Worm (Caenorhabditis elegans) whole organism, L3 larva: Measurements from ENCODE around the gene F59E11.6.

ENCODE experiments used
- ama-1 ChIP-seq: fragments of 150-350 bp; optimal IDR thresholded peaks from 2 replicates; lab custom pipeline; 2018
- ceh-28 ChIP-seq: fragments of 150-350 bp; optimal IDR thresholded peaks from 2 replicates; lab custom pipeline; 2014; ENCODE audit warnings: missing biosample characterization, missing genetic modification reagents, missing genetic modification characterization
- ceh-9 ChIP-seq: sonication (generic microtip); optimal IDR thresholded peaks from 2 replicates; lab custom pipeline; 2018; ENCODE audit warnings: missing biosample characterization, missing genetic modification characterization
- egl-27 ChIP-seq: sonication (generic microtip); optimal IDR thresholded peaks from 4 replicates; lab custom pipeline; 2017; ENCODE audit warnings: missing biosample characterization, missing genetic modification reagents, missing genetic modification characterization
- egl-5 ChIP-seq: fragments of 150-350 bp; optimal IDR thresholded peaks from 2 replicates; lab custom pipeline; 2017; ENCODE audit warnings: missing biosample characterization, missing genetic modification reagents, missing genetic modification characterization, inconsistent platforms
- elt-2 ChIP-seq: sonication (generic microtip); optimal IDR thresholded peaks from 2 replicates; lab custom pipeline; 2016; ENCODE audit warnings: missing genetic modification reagents, mild to moderate bottlenecking, missing genetic modification characterization, missing compliant biosample characterization
- eor-1 ChIP-seq, 2 experiments: fragments of 150-350 bp; optimal IDR thresholded peaks; 2 replicates each; lab custom pipeline; 2014 to 2018; ENCODE audit warnings: missing biosample characterization in 2 of 2, missing genetic modification characterization in 2 of 2
- fos-1 ChIP-seq: fragments of 150-350 bp; optimal IDR thresholded peaks from 2 replicates; lab custom pipeline; 2014; ENCODE audit warnings: missing biosample characterization, missing genetic modification characterization
- jun-1 ChIP-seq: fragments of 150-350 bp; optimal IDR thresholded peaks from 2 replicates; lab custom pipeline; 2014; ENCODE audit warnings: missing biosample characterization, missing genetic modification reagents, missing genetic modification characterization
- lin-15B ChIP-seq: fragments of 150-350 bp; optimal IDR thresholded peaks from 2 replicates; lab custom pipeline; 2014; ENCODE audit warnings: missing biosample characterization, missing genetic modification characterization
- lin-39 ChIP-seq: fragments of 150-350 bp; optimal IDR thresholded peaks from 2 replicates; lab custom pipeline; 2018; ENCODE audit warnings: missing biosample characterization, missing genetic modification reagents, missing genetic modification characterization
- mdl-1 ChIP-seq: fragments of 150-350 bp; optimal IDR thresholded peaks from 2 replicates; lab custom pipeline; 2014; ENCODE audit warnings: missing biosample characterization, missing genetic modification characterization
- nfya-1 ChIP-seq: sonication (generic microtip); optimal IDR thresholded peaks from 2 replicates; lab custom pipeline; 2017; ENCODE audit warnings: missing genetic modification characterization, mild to moderate bottlenecking, missing compliant biosample characterization, antibody characterized with exemption, moderate library complexity; ENCODE audit not compliant: insufficient read depth
- nhr-12 ChIP-seq: fragments of 150-350 bp; optimal IDR thresholded peaks from 2 replicates; lab custom pipeline; 2014; ENCODE audit warnings: missing biosample characterization, missing genetic modification characterization
- nhr-237 ChIP-seq: fragments of 150-350 bp; optimal IDR thresholded peaks from 2 replicates; lab custom pipeline; 2014; ENCODE audit warnings: missing biosample characterization, missing genetic modification characterization
- nhr-25 ChIP-seq: sonication (generic microtip); optimal IDR thresholded peaks from 2 replicates; lab custom pipeline; 2017; ENCODE audit warnings: missing biosample characterization, missing genetic modification characterization
- nhr-28 ChIP-seq: fragments of 150-350 bp; optimal IDR thresholded peaks from 2 replicates; lab custom pipeline; 2014; ENCODE audit warnings: missing biosample characterization, missing genetic modification characterization
- nhr-43 ChIP-seq: sonication (generic microtip); optimal IDR thresholded peaks from 2 replicates; lab custom pipeline; 2016; ENCODE audit warnings: mild to moderate bottlenecking, missing genetic modification characterization, missing compliant biosample characterization; ENCODE audit not compliant: poor library complexity, severe bottlenecking
- nhr-67 ChIP-seq: fragments of 150-350 bp; optimal IDR thresholded peaks from 2 replicates; lab custom pipeline; 2014; ENCODE audit warnings: missing biosample characterization, missing genetic modification characterization
- nhr-76 ChIP-seq: fragments of 150-350 bp; sonication (generic microtip); optimal IDR thresholded peaks from 5 replicates; lab custom pipeline; 2014; ENCODE audit warnings: missing biosample characterization, missing genetic modification characterization
- nhr-77 ChIP-seq: fragments of 150-350 bp; optimal IDR thresholded peaks from 2 replicates; lab custom pipeline; 2014; ENCODE audit warnings: missing biosample characterization, missing genetic modification characterization
- pha-4 ChIP-seq: fragments of 150-350 bp; optimal IDR thresholded peaks from 2 replicates; lab custom pipeline; 2014; ENCODE audit warnings: missing biosample characterization, missing genetic modification reagents, missing genetic modification characterization
- pqm-1 ChIP-seq: fragments of 150-350 bp; optimal IDR thresholded peaks from 2 replicates; lab custom pipeline; 2017; ENCODE audit warnings: missing biosample characterization, missing genetic modification characterization, inconsistent platforms
- sea-2 ChIP-seq: fragments of 150-350 bp; sonication (generic microtip); optimal IDR thresholded peaks from 4 replicates; lab custom pipeline; 2014; ENCODE audit warnings: missing biosample characterization, missing genetic modification reagents, missing genetic modification characterization
- skn-1 ChIP-seq: fragments of 150-350 bp; optimal IDR thresholded peaks from 2 replicates; lab custom pipeline; 2014; ENCODE audit warnings: missing biosample characterization, missing genetic modification characterization
- snpc-4 ChIP-seq: fragments of 150-350 bp; optimal IDR thresholded peaks from 2 replicates; lab custom pipeline; 2014; ENCODE audit warnings: missing biosample characterization, missing genetic modification characterization
- unc-62 ChIP-seq: fragments of 150-350 bp; sonication (generic microtip); optimal IDR thresholded peaks from 4 replicates; lab custom pipeline; 2014; ENCODE audit warnings: missing biosample characterization, missing genetic modification reagents, missing genetic modification characterization
- zag-1 ChIP-seq: fragments of 150-350 bp; optimal IDR thresholded peaks from 2 replicates; lab custom pipeline; 2014; ENCODE audit warnings: missing biosample characterization, missing genetic modification characterization
- ztf-11 ChIP-seq: fragments of 150-350 bp; optimal IDR thresholded peaks from 2 replicates; lab custom pipeline; 2014; ENCODE audit warnings: missing biosample characterization, missing genetic modification characterization

F59E11.6 gene

DNA sequence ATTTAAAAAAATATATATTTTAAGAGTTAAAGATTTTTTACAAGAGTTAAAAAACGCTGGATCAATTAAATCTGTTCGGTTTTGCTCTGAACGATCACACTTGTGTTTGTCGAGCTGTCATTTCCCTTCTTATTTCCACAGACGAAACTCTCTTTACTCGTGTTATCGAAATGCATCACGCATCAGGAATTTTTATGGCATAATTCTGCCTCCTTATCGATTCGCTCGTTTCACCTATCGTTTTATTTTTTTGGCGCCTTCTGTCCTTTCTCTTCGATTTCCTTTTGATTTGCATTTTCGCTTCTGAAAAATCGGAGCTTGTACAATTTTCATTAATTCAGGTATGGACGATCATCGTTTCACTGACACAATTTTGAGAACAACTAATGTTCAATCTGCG, 43.2 kb upstream of the F59E11.6 start:
- TF ChIP-seq lin-39 (tag; lab: Kevin White, UChicago): no peak
- peak; percentile 44 for TF ChIP-seq elt-2 (tag; lab: Kevin White, UChicago)

DNA sequence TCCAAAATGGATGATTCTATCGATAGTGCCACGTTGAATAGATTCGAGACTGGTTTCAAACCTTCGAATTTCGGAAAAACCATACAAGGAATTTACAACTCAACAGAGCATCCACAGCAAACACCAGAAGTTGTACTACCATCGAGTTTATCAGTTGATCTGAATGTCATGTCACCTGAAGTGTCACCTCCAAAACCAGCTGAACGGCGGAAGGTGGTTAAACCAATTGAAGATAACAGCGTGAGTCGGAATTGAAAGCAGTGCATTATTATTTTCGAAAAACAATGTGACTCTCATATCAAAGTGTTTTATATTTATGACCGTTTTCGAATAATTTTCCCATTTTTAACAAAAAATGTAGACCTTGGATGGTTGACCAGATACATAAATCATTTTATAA, 42.6 kb upstream of the F59E11.6 start:
- TF ChIP-seq elt-2 (tag; lab: Kevin White, UChicago): peak; percentile 82
- TF ChIP-seq pqm-1 (tag; lab: Kevin White, UChicago): peak; percentile 66
- TF ChIP-seq nhr-67: no peak
- TF ChIP-seq ama-1 (lab: Kevin White, UChicago): no peak

DNA sequence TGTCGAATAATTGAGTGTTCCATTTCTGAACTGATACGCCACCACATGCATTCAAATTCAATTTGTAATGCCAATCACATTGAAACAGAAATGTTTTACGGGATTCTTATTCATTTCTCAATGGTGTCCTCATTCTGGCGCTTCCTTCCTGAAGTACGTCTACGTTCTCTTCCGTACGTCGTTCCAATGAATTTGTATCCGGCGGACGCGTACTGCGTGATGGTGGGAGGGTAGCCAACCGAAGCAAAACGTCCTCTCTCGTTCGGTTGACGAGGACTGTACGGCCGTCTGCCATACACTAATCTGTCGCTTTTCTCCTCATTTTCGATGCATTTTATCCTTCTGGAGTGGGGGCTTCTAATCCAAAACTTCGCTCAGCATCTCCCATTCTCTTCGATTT, 41.7 kb upstream of the F59E11.6 start:
- TF ChIP-seq nhr-67: no peak
- TF ChIP-seq jun-1: no peak
- no peak for TF ChIP-seq nhr-25 (tag; lab: Kevin White, UChicago)
- no peak for TF ChIP-seq ama-1 (lab: Kevin White, UChicago)
- TF ChIP-seq nfya-1 (tag; lab: Kevin White, UChicago): no peak
- TF ChIP-seq egl-5: no peak
- no peak for TF ChIP-seq nhr-43 (tag; lab: Kevin White, UChicago)
- TF ChIP-seq eor-1 (tag; optimal IDR thresholded peaks at IDR 0.05; lab: Kevin White, UChicago): no peak
- TF ChIP-seq zag-1: no peak
- TF ChIP-seq ceh-28 (tag; lab: Kevin White, UChicago): no peak
- no peak for TF ChIP-seq fos-1 (tag; lab: Kevin White, UChicago)
- TF ChIP-seq nhr-237 (tag; lab: Kevin White, UChicago): no peak
- TF ChIP-seq mdl-1 (tag; lab: Kevin White, UChicago): no peak

DNA sequence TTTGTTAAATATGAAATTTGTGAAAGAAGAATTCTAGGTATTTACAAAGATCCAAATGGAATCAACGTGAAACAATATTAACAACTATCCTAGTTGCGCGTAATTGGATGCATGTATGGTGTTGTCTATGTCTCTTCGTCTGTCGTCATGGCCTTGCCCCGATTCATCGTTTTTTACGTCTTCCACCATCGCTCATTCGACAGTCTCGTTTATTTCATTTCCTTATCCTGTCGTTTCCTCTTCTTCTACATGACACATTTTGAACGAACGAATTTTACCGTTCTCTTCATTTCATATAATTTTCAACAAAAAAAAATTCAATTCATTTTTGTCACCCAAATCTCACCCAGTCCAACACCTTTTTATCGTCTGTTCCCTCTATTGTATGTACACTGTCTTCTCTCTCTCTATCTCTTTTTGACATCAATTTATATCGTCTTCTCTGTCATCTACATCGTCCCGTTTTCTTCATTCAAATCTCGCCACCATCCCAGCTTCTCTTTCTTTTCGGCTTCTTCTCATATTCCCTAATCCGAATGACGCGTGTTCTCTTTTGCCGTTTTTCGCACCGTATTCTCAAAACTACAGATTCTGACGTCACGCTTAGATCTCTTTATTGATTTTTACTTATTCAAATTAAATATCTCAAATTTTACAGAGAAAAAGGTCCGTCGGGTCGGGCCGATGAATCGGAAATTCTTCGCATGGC, 35.0 kb upstream of the F59E11.6 start, which contains the start of gene ttc-17:
Gene ttc-17, plus strand, starts transcription at position 659 of the 709 bp plus-strand sequence.
- TF ChIP-seq nhr-25 (tag; lab: Kevin White, UChicago) (peak; percentile 65), egl-27 (tag; lab: Kevin White, UChicago) (no peak)

DNA sequence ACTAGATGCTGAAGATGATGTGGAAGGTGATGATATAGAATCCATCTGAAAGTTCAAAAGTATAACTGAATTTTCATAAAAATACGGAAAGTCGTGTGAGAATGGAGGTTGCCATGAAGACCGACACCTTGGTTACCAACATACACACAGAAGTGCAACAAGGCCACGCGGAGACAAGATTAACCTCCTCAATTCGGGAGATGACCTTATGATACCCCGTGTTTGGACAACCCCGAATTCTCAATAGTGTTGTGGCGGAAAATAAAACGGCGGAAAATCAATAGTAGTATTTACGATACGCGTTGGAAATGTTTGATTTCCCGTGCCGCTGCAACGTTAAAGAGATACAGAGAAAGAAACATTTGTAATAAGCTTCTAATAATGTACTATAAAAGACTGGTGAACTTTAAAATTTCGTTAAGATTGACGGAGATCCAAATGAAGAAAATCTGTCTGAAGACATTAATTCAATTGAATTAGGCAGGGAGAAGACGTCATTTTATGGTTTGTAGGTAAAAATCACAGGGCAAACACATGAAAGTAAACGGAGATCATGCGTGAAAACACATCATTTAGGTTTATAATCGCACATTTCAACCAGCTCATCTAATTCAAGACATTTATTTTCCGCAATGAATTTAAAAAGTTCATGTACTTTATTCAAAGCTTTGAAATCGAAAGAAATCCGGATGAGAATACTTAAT, 27.4 kb upstream of the F59E11.6 start, which contains the start of gene nhr-44:
Gene nhr-44, minus strand, starts transcription at position 51 of the 704 bp plus-strand sequence.
- TF ChIP-seq elt-2 (tag; lab: Kevin White, UChicago) (no peak), nhr-25 (tag; lab: Kevin White, UChicago) (peak; percentile 78), pha-4 (tag; lab: Kevin White, UChicago) (peak; percentile 46)
- TF ChIP-seq, all 47 proteins: peak for 2

DNA sequence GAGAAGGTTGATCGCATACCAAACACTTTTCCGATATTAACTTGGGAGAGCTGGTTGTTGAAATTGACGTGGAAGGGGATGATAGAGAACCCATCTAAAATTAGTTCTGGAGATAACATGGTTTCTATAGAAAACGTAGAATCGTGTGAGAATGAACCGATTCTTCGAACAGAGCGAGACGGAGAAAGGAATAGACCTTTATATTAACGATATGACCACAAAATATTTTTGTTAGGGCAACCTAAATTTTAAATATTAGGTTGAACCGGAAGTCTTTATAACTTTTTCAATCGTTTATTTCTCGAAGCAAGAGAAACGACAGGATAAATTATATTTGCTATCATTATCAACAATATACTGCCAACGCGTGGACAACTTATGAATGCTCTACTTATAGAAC, 25.5 kb upstream of the F59E11.6 start, which contains the start of gene nhr-219:
Gene nhr-219, minus strand, starts transcription at position 101 of the 400 bp plus-strand sequence.
- TF ChIP-seq pha-4 (tag; lab: Kevin White, UChicago) (no peak), unc-62 (GFP tag; lab: Kevin White, UChicago) (no peak), nhr-77 (no peak), ama-1 (lab: Kevin White, UChicago) (no peak), pqm-1 (tag; lab: Kevin White, UChicago) (no peak), mdl-1 (tag; lab: Kevin White, UChicago) (no peak), sea-2 (GFP tag; lab: Kevin White, UChicago) (no peak), lin-39 (tag; lab: Kevin White, UChicago) (no peak), nhr-76 (tag; lab: Kevin White, UChicago) (no peak), ceh-9 (tag; lab: Kevin White, UChicago) (no peak), nhr-28 (tag; lab: Kevin White, UChicago) (no peak), skn-1 (tag; lab: Kevin White, UChicago) (no peak), egl-5 (no peak), ceh-28 (tag; lab: Kevin White, UChicago) (no peak)

DNA sequence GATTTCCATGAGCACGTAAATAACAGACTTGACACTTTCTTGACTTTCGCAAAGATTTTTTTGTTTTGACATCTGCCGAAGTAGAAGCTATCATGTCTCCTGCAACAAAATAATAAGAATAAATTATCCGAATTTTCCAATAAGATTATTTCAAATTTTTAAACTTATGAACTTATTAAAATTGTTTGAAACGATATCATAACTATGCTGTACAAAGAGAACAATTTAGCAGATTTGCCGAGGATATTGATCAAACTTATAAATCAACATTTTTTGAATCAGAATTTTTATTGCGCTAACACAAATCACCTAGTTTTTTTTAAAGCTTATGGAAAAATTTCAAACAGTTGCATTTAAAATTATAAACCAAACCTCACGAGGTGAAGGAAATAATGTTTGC, 19.3 kb upstream of the F59E11.6 start, which contains the start of gene nhr-195:
Gene nhr-195, minus strand, starts transcription at position 101 of the 400 bp plus-strand sequence.
- TF ChIP-seq pqm-1 (tag; lab: Kevin White, UChicago): no peak
- no peak for TF ChIP-seq nfya-1 (tag; lab: Kevin White, UChicago)
- no peak for TF ChIP-seq ceh-28 (tag; lab: Kevin White, UChicago)
- no peak for TF ChIP-seq snpc-4
- TF ChIP-seq nhr-28 (tag; lab: Kevin White, UChicago): no peak
- TF ChIP-seq fos-1 (tag; lab: Kevin White, UChicago): no peak
- TF ChIP-seq lin-15B: no peak
- no peak for TF ChIP-seq mdl-1 (tag; lab: Kevin White, UChicago)
- TF ChIP-seq nhr-12 (tag; lab: Kevin White, UChicago): no peak
- no peak for TF ChIP-seq unc-62 (GFP tag; lab: Kevin White, UChicago)
- TF ChIP-seq ztf-11 (tag; lab: Kevin White, UChicago): no peak
- TF ChIP-seq zag-1: no peak
